Fruit fly (Drosophila melanogaster) whole organism, embryonic: ENCODE results near the gene Uggt.

Experiments used
- Ada2b ChIP-seq: fragments of 200-800 bp; sonication (Bioruptor generic); IDR thresholded peaks from 2 replicates; pipeline ENCODE4 v1.3.6; 2022; ENCODE audit warnings: missing biosample characterization, missing genetic modification characterization
- Blimp-1 ChIP-seq: fragments of 200-800 bp; sonication (Bioruptor generic); optimal IDR thresholded peaks from 3 replicates; lab custom pipeline; 2018; ENCODE audit warnings: missing biosample characterization, missing genetic modification characterization, mild to moderate bottlenecking, moderate library complexity, missing genetic modification reagents
- CG10543 ChIP-seq: fragments of 200-800 bp; sonication (Bioruptor generic); optimal IDR thresholded peaks from 3 replicates; lab custom pipeline; 2017; ENCODE audit warnings: missing biosample characterization, mild to moderate bottlenecking, missing genetic modification characterization, moderate library complexity
- CG16863 ChIP-seq: fragments of 200-800 bp; sonication (Bioruptor generic); optimal IDR thresholded peaks from 3 replicates; lab custom pipeline; 2016; ENCODE audit warnings: missing biosample characterization, missing genetic modification characterization
- CG7987 ChIP-seq: fragments of 200-800 bp; sonication (Bioruptor generic); optimal IDR thresholded peaks from 2 replicates; lab custom pipeline; 2018; ENCODE audit warnings: missing biosample characterization, mild to moderate bottlenecking, missing genetic modification characterization, moderate library complexity
- CHES-1-like ChIP-seq: fragments of 200-800 bp; sonication (Bioruptor generic); optimal IDR thresholded peaks from 2 replicates; lab custom pipeline; 2016; ENCODE audit warnings: missing biosample characterization, missing genetic modification characterization
- Dek ChIP-seq: fragments of 200-800 bp; sonication (Bioruptor generic); optimal IDR thresholded peaks from 3 replicates; lab custom pipeline; 2019; ENCODE audit warnings: missing biosample characterization, mild to moderate bottlenecking, missing genetic modification characterization, moderate library complexity
- Rx ChIP-seq: fragments of 200-800 bp; sonication (Bioruptor generic); IDR thresholded peaks from 2 replicates; pipeline ENCODE4 v1.3.6; 2022; ENCODE audit warnings: missing biosample characterization, missing genetic modification characterization
- fd102C ChIP-seq: fragments of 200-800 bp; sonication (Bioruptor generic); optimal IDR thresholded peaks from 2 replicates; lab custom pipeline; 2018; ENCODE audit warnings: missing biosample characterization, mild to moderate bottlenecking, missing genetic modification characterization, moderate library complexity
- pho ChIP-seq: fragments of 200-800 bp; sonication (Bioruptor generic); optimal IDR thresholded peaks from 2 replicates; lab custom pipeline; 2016; ENCODE audit warnings: missing biosample characterization, missing genetic modification characterization
- pros ChIP-seq: fragments of 200-800 bp; sonication (Bioruptor generic); optimal IDR thresholded peaks from 3 replicates; lab custom pipeline; 2019; ENCODE audit warnings: missing biosample characterization, mild to moderate bottlenecking, missing genetic modification characterization, moderate library complexity
- shn ChIP-seq: fragments of 200-800 bp; sonication (Bioruptor generic); optimal IDR thresholded peaks from 3 replicates; lab custom pipeline; 2016; ENCODE audit warnings: missing biosample characterization, missing genetic modification characterization
- slbo ChIP-seq: fragments of 200-800 bp; sonication (Bioruptor generic); IDR thresholded peaks from 2 replicates; pipeline ENCODE4 v1.3.6; 2022; ENCODE audit warnings: missing biosample characterization, missing genetic modification characterization
- trh ChIP-seq: fragments of 200-800 bp; sonication (Bioruptor generic); optimal IDR thresholded peaks from 2 replicates; lab custom pipeline; 2016; ENCODE audit warnings: missing biosample characterization, missing genetic modification characterization

- peak; percentile 63 for TF ChIP-seq Rx (GFP tag; lab: Robert Waterston, UW)
- TF ChIP-seq CHES-1-like (GFP tag; lab: Kevin White, UChicago) = peak; percentile 53
- peak; percentile 70 for TF ChIP-seq CG7987 (GFP tag; lab: Kevin White, UChicago)
- TF ChIP-seq Dek (tag; lab: Kevin White, UChicago) = peak; percentile 92
- peak; percentile 88 for TF ChIP-seq Ada2b (GFP tag; lab: Robert Waterston, UW)
- peak; percentile 88 for TF ChIP-seq Blimp-1 (GFP tag; lab: Kevin White, UChicago)
- TF ChIP-seq pho (GFP tag; lab: Kevin White, UChicago) = peak; percentile 61
- peak; percentile 16 for TF ChIP-seq CG16863 (GFP tag; lab: Kevin White, UChicago)
- TF ChIP-seq shn (GFP tag; lab: Kevin White, UChicago) = peak; percentile 26
- peak; percentile 41 for TF ChIP-seq fd102C (GFP tag; lab: Kevin White, UChicago)
- TF ChIP-seq slbo (GFP tag; lab: Robert Waterston, UW) = peak; percentile 95
- TF ChIP-seq trh (GFP tag; lab: Kevin White, UChicago) = peak; percentile 17
- TF ChIP-seq CG10543 (GFP tag; lab: Kevin White, UChicago) = peak; percentile 83
- no peak for TF ChIP-seq pros
Measured at dm6 chr3L:18867521-18867920, 5.0 kb upstream of the Uggt start, which contains the start of gene Dysb.
